Fruit fly (Drosophila melanogaster) whole organism, embryonic: Measurements from ENCODE around the gene CG14646.

ENCODE experiments used
- Abd-B ChIP-seq: fragments of 200-800 bp; sonication (Bioruptor generic); optimal IDR thresholded peaks from 2 replicates; lab custom pipeline; 2018; ENCODE audit warnings: missing biosample characterization, mild to moderate bottlenecking, missing genetic modification characterization, moderate library complexity
- Bdp1 ChIP-seq: fragments of 200-800 bp; sonication (Bioruptor generic); optimal IDR thresholded peaks from 3 replicates; lab custom pipeline; 2016; ENCODE audit warnings: missing biosample characterization, missing genetic modification characterization
- CG11247 ChIP-seq: fragments of 200-800 bp; sonication (Bioruptor generic); IDR thresholded peaks from 2 replicates; pipeline ENCODE4 v1.3.6; 2022; ENCODE audit warnings: missing biosample characterization, missing genetic modification characterization
- CG13424 ChIP-seq: fragments of 200-800 bp; sonication (Bioruptor generic); optimal IDR thresholded peaks from 2 replicates; lab custom pipeline; 2019; ENCODE audit warnings: missing biosample characterization, mild to moderate bottlenecking, missing genetic modification characterization, moderate library complexity
- CG17912 ChIP-seq: fragments of 200-800 bp; sonication (Bioruptor generic); optimal IDR thresholded peaks from 2 replicates; lab custom pipeline; 2018; ENCODE audit warnings: missing biosample characterization, mild to moderate bottlenecking, missing genetic modification characterization
- CG18476 ChIP-seq: fragments of 200-800 bp; sonication (Bioruptor generic); optimal IDR thresholded peaks from 2 replicates; lab custom pipeline; 2016; ENCODE audit warnings: missing biosample characterization, mild to moderate bottlenecking, missing genetic modification characterization
- Dp ChIP-seq: fragments of 200-800 bp; sonication (Bioruptor generic); optimal IDR thresholded peaks from 2 replicates; lab custom pipeline; 2018; ENCODE audit warnings: missing biosample characterization, mild to moderate bottlenecking, missing genetic modification characterization, moderate library complexity
- bab2 ChIP-seq: fragments of 200-800 bp; sonication (Bioruptor generic); optimal IDR thresholded peaks from 2 replicates; lab custom pipeline; 2016; ENCODE audit warnings: missing biosample characterization, missing genetic modification characterization
- ind ChIP-seq: fragments of 200-800 bp; sonication (Bioruptor generic); optimal IDR thresholded peaks from 3 replicates; lab custom pipeline; 2016; ENCODE audit warnings: missing biosample characterization, missing genetic modification characterization
- otp ChIP-seq: fragments of 200-800 bp; sonication (Bioruptor generic); IDR thresholded peaks from 3 replicates; pipeline ENCODE4, ENCODE4 v1.3.6; 2022; ENCODE audit warnings: missing biosample characterization, missing genetic modification characterization

DNA sequence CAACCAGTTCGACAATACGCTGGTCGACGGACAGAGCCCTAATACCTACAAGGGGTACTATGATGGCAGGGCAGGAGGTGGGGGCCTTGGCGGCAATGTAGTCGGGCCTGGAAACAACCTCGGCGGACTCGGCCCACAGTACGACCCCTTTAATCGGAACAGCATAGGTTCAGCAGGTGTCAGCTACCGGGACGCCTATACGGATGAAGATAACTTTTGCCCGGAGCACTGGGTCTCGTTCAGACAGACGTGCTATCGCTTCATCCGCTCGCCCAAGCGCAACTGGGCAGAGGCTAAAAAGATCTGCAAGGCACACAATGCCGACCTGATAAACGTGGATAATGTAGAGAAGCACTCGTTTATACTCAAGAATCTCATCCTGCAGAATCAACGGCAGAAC lies 8.0 kb upstream of the CG14646 start:
- TF ChIP-seq CG17912 (no peak), ind (GFP tag; lab: Kevin White, UChicago) (no peak), Abd-B (GFP tag; lab: Kevin White, UChicago) (no peak), Dp (GFP tag; lab: Kevin White, UChicago) (no peak), CG13424 (tag; lab: Kevin White, UChicago) (no peak), CG18476 (GFP tag; lab: Kevin White, UChicago) (no peak), Bdp1 (GFP tag; lab: Kevin White, UChicago) (no peak), CG11247 (GFP tag; lab: Robert Waterston, UW) (no peak), otp (no peak), bab2 (GFP tag; lab: Kevin White, UChicago) (no peak)
